Worm (Caenorhabditis elegans) whole organism, L4 larva: ENCODE results near the gene T23F2.2.
A peak's percentile ranks its signal among the peaks of the same experiment; 100 is the strongest.

Source experiments
- F10B5.3 ChIP-seq: sonication (generic microtip); optimal IDR thresholded peaks from 2 replicates; lab custom pipeline; 2016; ENCODE audit warnings: mild to moderate bottlenecking, missing genetic modification characterization, missing compliant biosample characterization
- F37D6.2 ChIP-seq: sonication (generic microtip); optimal IDR thresholded peaks from 2 replicates; lab custom pipeline; 2016; ENCODE audit warnings: mild to moderate bottlenecking, missing genetic modification characterization, missing compliant biosample characterization
- T20F7.1 ChIP-seq: fragments of 200-800 bp; sonication (Bioruptor generic); optimal IDR thresholded peaks from 2 replicates; lab custom pipeline; 2018; ENCODE audit warnings: mild to moderate bottlenecking, missing genetic modification characterization, missing compliant biosample characterization
- Y75B8A.6 ChIP-seq: fragments of 200-800 bp; sonication (Bioruptor generic); IDR thresholded peaks from 2 replicates; pipeline ENCODE4 v1.3.6; 2022; ENCODE audit warnings: missing genetic modification reagents, missing genetic modification characterization, missing compliant biosample characterization
- ZK546.5 ChIP-seq, 2 experiments: sonication (generic microtip); optimal IDR thresholded peaks; 2 replicates each; lab custom pipeline; 2017; ENCODE audit warnings: missing biosample characterization in 2 of 2, missing genetic modification characterization in 2 of 2
- aha-1 ChIP-seq: fragments of 150-350 bp; peaks from one replicate; lab custom pipeline; 2014; ENCODE audit warnings: missing biosample characterization, missing genetic modification characterization
- aly-2 ChIP-seq: sonication (generic microtip); optimal IDR thresholded peaks from 2 replicates; lab custom pipeline; 2018; ENCODE audit warnings: missing biosample characterization, missing genetic modification characterization
- attf-4 ChIP-seq: sonication (generic microtip); optimal IDR thresholded peaks from 3 replicates; lab custom pipeline; 2017; ENCODE audit warnings: missing biosample characterization, missing genetic modification characterization
- ceh-20 ChIP-seq: fragments of 200-800 bp; sonication (Bioruptor generic); IDR thresholded peaks from 2 replicates; pipeline ENCODE4 v1.3.6; 2022; ENCODE audit warnings: missing genetic modification reagents, missing genetic modification characterization, missing compliant biosample characterization
- ceh-32 ChIP-seq: sonication (generic microtip); optimal IDR thresholded peaks from 2 replicates; lab custom pipeline; 2016; ENCODE audit warnings: mild to moderate bottlenecking, missing genetic modification characterization, missing compliant biosample characterization; ENCODE audit not compliant: poor library complexity
- cey-2 ChIP-seq: sonication (generic microtip); optimal IDR thresholded peaks from 3 replicates; lab custom pipeline; 2017; ENCODE audit warnings: missing genetic modification characterization, mild to moderate bottlenecking, missing compliant biosample characterization, antibody characterized with exemption, borderline replicate concordance; ENCODE audit not compliant: insufficient read depth
- ctbp-1 ChIP-seq: fragments of 200-800 bp; sonication (Bioruptor generic); IDR thresholded peaks from 2 replicates; pipeline ENCODE4 v1.3.6; 2022; ENCODE audit warnings: missing genetic modification reagents, missing genetic modification characterization, missing compliant biosample characterization
- daf-12 ChIP-seq: fragments of 150-350 bp; optimal IDR thresholded peaks from 2 replicates; lab custom pipeline; 2014; ENCODE audit warnings: missing biosample characterization, missing genetic modification reagents, missing genetic modification characterization
- daf-16 ChIP-seq, 3 experiments: sonication (generic microtip); optimal IDR thresholded peaks; 2 replicates each; lab custom pipeline; 2016 to 2017; ENCODE audit warnings: missing genetic modification characterization in 3 of 3, missing genetic modification reagents in 3 of 3, mild to moderate bottlenecking in 2 of 3, missing compliant biosample characterization in 2 of 3, missing biosample characterization in 1 of 3, moderate library complexity in 1 of 3
- daf-19 ChIP-seq: fragments of 200-800 bp; sonication (Bioruptor generic); conservative IDR thresholded peaks from 2 replicates; pipeline ENCODE4 v1.3.6; 2022; ENCODE audit warnings: missing genetic modification characterization, missing compliant biosample characterization
- daf-8 ChIP-seq: fragments of 200-800 bp; sonication (Bioruptor generic); IDR thresholded peaks from 2 replicates; pipeline ENCODE4 v1.3.6; 2022; ENCODE audit warnings: missing genetic modification characterization, missing compliant biosample characterization
- dmd-6 ChIP-seq: fragments of 200-800 bp; sonication (Bioruptor generic); IDR thresholded peaks from 2 replicates; pipeline ENCODE4 v1.3.6; 2022; ENCODE audit warnings: missing genetic modification reagents, missing genetic modification characterization, missing compliant biosample characterization
- duxl-1 ChIP-seq: sonication (generic microtip); optimal IDR thresholded peaks from 2 replicates; lab custom pipeline; 2016; ENCODE audit warnings: mild to moderate bottlenecking, missing genetic modification characterization, moderate library complexity, missing compliant biosample characterization; ENCODE audit not compliant: poor library complexity
- dve-1 ChIP-seq: sonication (generic microtip); optimal IDR thresholded peaks from 2 replicates; lab custom pipeline; 2017; ENCODE audit warnings: antibody characterized with exemption, mild to moderate bottlenecking, missing genetic modification characterization, missing compliant biosample characterization; ENCODE audit not compliant: insufficient read depth
- egl-27 ChIP-seq: sonication (generic microtip); optimal IDR thresholded peaks from 3 replicates; lab custom pipeline; 2017; ENCODE audit warnings: missing biosample characterization, missing genetic modification reagents, missing genetic modification characterization
- hlh-11 ChIP-seq: fragments of 200-800 bp; sonication (Bioruptor generic); optimal IDR thresholded peaks from 2 replicates; lab custom pipeline; 2018; ENCODE audit warnings: mild to moderate bottlenecking, missing genetic modification characterization, missing compliant biosample characterization
- hlh-30 ChIP-seq: sonication (generic microtip); optimal IDR thresholded peaks from 2 replicates; lab custom pipeline; 2017; ENCODE audit warnings: antibody characterized with exemption, mild to moderate bottlenecking, missing genetic modification characterization, missing compliant biosample characterization; ENCODE audit not compliant: insufficient read depth
- jun-1 ChIP-seq: fragments of 150-350 bp; optimal IDR thresholded peaks from 2 replicates; lab custom pipeline; 2014; ENCODE audit warnings: missing biosample characterization, missing genetic modification reagents, missing genetic modification characterization
- lim-7 ChIP-seq: fragments of 200-800 bp; sonication (Bioruptor generic); IDR thresholded peaks from 2 replicates; pipeline ENCODE4 v1.3.6; 2022; ENCODE audit warnings: missing genetic modification characterization, missing compliant biosample characterization
- lin-39 ChIP-seq: fragments of 150-350 bp; optimal IDR thresholded peaks from 2 replicates; lab custom pipeline; 2014; ENCODE audit warnings: missing biosample characterization, missing genetic modification reagents, missing genetic modification characterization
- lsy-2 ChIP-seq, 2 experiments: fragments of 150-350 bp in 1 of 2; sonication (generic microtip) in 1 of 2; optimal IDR thresholded peaks; 2 replicates each; lab custom pipeline; 2014 to 2017; ENCODE audit warnings: missing biosample characterization in 2 of 2, missing genetic modification characterization in 2 of 2
- mdl-1 ChIP-seq, 2 experiments: fragments of 150-350 bp in 1 of 2; sonication (generic microtip) in 1 of 2; optimal IDR thresholded peaks; 2 replicates each; lab custom pipeline; 2014 to 2017; ENCODE audit warnings: missing biosample characterization in 2 of 2, missing genetic modification characterization in 2 of 2
- mdt-29 ChIP-seq: fragments of 200-800 bp; sonication (Bioruptor generic); IDR thresholded peaks from 2 replicates; pipeline ENCODE4 v1.3.6; 2022; ENCODE audit warnings: missing genetic modification reagents, missing genetic modification characterization, missing compliant biosample characterization
- mep-1 ChIP-seq: fragments of 150-350 bp; sonication (generic microtip); optimal IDR thresholded peaks from 3 replicates; lab custom pipeline; 2014; ENCODE audit warnings: missing biosample characterization, missing genetic modification characterization
- mes-2 ChIP-seq: sonication (generic microtip); optimal IDR thresholded peaks from 2 replicates; lab custom pipeline; 2016; ENCODE audit warnings: missing genotype, mild to moderate bottlenecking, missing genetic modification characterization, missing compliant biosample characterization; ENCODE audit not compliant: poor library complexity, severe bottlenecking
- nhr-10 ChIP-seq: fragments of 150-350 bp; optimal IDR thresholded peaks from 2 replicates; lab custom pipeline; 2014; ENCODE audit warnings: missing biosample characterization, missing genetic modification characterization
- nhr-11 ChIP-seq: fragments of 150-350 bp; optimal IDR thresholded peaks from 2 replicates; lab custom pipeline; 2014; ENCODE audit warnings: missing biosample characterization, missing genetic modification characterization
- nhr-111 ChIP-seq: fragments of 200-800 bp; sonication (Bioruptor generic); optimal IDR thresholded peaks from 2 replicates; lab custom pipeline; 2018; ENCODE audit warnings: mild to moderate bottlenecking, missing genetic modification characterization, missing compliant biosample characterization
- nhr-237 ChIP-seq: sonication (generic microtip); optimal IDR thresholded peaks from 2 replicates; lab custom pipeline; 2017; ENCODE audit warnings: missing biosample characterization, missing genetic modification characterization
- nhr-25 ChIP-seq: sonication (generic microtip); optimal IDR thresholded peaks from 2 replicates; lab custom pipeline; 2017; ENCODE audit warnings: missing genetic modification characterization, mild to moderate bottlenecking, missing compliant biosample characterization, antibody characterized with exemption, moderate library complexity, borderline replicate concordance; ENCODE audit not compliant: insufficient read depth
- nhr-28 ChIP-seq: fragments of 150-350 bp; optimal IDR thresholded peaks from 2 replicates; lab custom pipeline; 2014; ENCODE audit warnings: missing biosample characterization, missing genetic modification characterization
- nhr-41 ChIP-seq: fragments of 200-800 bp; sonication (Bioruptor generic); IDR thresholded peaks from 2 replicates; pipeline ENCODE4 v1.3.6; 2022; ENCODE audit warnings: missing genetic modification reagents, missing genetic modification characterization, missing compliant biosample characterization
- nhr-6 ChIP-seq: fragments of 150-350 bp; optimal IDR thresholded peaks from 2 replicates; lab custom pipeline; 2014; ENCODE audit warnings: missing biosample characterization, missing genetic modification characterization
- pqm-1 ChIP-seq: sonication (generic microtip); optimal IDR thresholded peaks from 2 replicates; lab custom pipeline; 2017; ENCODE audit warnings: missing biosample characterization, missing genetic modification characterization
- rbr-2 ChIP-seq: sonication (generic microtip); optimal IDR thresholded peaks from 2 replicates; lab custom pipeline; 2016; ENCODE audit warnings: missing genotype, missing genetic modification characterization, missing compliant biosample characterization
- skn-1 ChIP-seq: fragments of 150-350 bp; optimal IDR thresholded peaks from 2 replicates; lab custom pipeline; 2014; ENCODE audit warnings: missing biosample characterization, missing genetic modification characterization
- snpc-1.2 ChIP-seq: fragments of 200-800 bp; sonication (Bioruptor generic); IDR thresholded peaks from 2 replicates; pipeline ENCODE4 v1.3.6; 2022; ENCODE audit warnings: missing genetic modification reagents, missing genetic modification characterization, missing compliant biosample characterization
- snpc-4 ChIP-seq: fragments of 150-350 bp; optimal IDR thresholded peaks from 2 replicates; lab custom pipeline; 2014; ENCODE audit warnings: missing biosample characterization, missing genetic modification characterization
- tra-1 ChIP-seq: fragments of 200-800 bp; sonication (Bioruptor generic); IDR thresholded peaks from 2 replicates; pipeline ENCODE4 v1.3.6; 2022; ENCODE audit warnings: missing genetic modification reagents, missing genetic modification characterization, missing compliant biosample characterization
- unc-130 ChIP-seq: sonication (generic microtip); optimal IDR thresholded peaks from 2 replicates; lab custom pipeline; 2016; ENCODE audit warnings: missing genetic modification reagents, missing genetic modification characterization, missing compliant biosample characterization
- zip-2 ChIP-seq: fragments of 150-350 bp; optimal IDR thresholded peaks from 2 replicates; lab custom pipeline; 2014; ENCODE audit warnings: missing biosample characterization, missing genetic modification characterization

The T23F2.2 gene

ce11 chrX:5485284-5485927, 19.6 kb downstream of the T23F2.2 start (continued):
- TF ChIP-seq egl-27 (tag; lab: Kevin White, UChicago) (no peak), lin-39 (tag; lab: Kevin White, UChicago) (no peak), lim-7 (GFP tag; lab: Robert Waterston, UW) (peak; percentile 59), daf-16 (GFP tag; optimal IDR thresholded peaks at IDR 0.05; lab: Kevin White, UChicago) (peak in 1 of 2 experiments; percentile 52), daf-16 (tag; optimal IDR thresholded peaks at IDR 0.05; lab: Kevin White, UChicago) (peak; percentile 21), nhr-111 (no peak), cey-2 (tag; lab: Kevin White, UChicago) (no peak), ZK546.5 (tag; optimal IDR thresholded peaks at IDR 0.05; lab: Kevin White, UChicago) (no peak), daf-19 (no peak), nhr-11 (tag; lab: Kevin White, UChicago) (no peak), skn-1 (no peak), F37D6.2 (tag; lab: Kevin White, UChicago) (peak; percentile 16), nhr-25 (tag; lab: Kevin White, UChicago) (no peak), lsy-2 (tag; optimal IDR thresholded peaks at IDR 0.05; lab: Kevin White, UChicago) (peak in 1 of 2 experiments; percentile 2), F10B5.3 (tag; lab: Kevin White, UChicago) (no peak), T20F7.1 (peak; percentile 26), mdl-1 (tag; optimal IDR thresholded peaks at IDR 0.05; lab: Kevin White, UChicago) (peak in 1 of 2 experiments; percentile 10), daf-12 (no peak), nhr-237 (tag; lab: Kevin White, UChicago) (no peak)

ce11 chrX:5479876-5480580, 25.0 kb downstream of the T23F2.2 start:
- TF ChIP-seq mdt-29 (GFP tag; lab: Robert Waterston, UW), result no peak
- peak; percentile 35 for TF ChIP-seq mes-2 (tag; lab: Kevin White, UChicago)
- no peak for TF ChIP-seq mdl-1 (tag; optimal IDR thresholded peaks at IDR 0.05; lab: Kevin White, UChicago)
- no peak for TF ChIP-seq ctbp-1 (GFP tag; lab: Robert Waterston, UW)
- TF ChIP-seq ceh-20 (GFP tag; lab: Robert Waterston, UW), result no peak
- no peak for TF ChIP-seq aly-2 (tag; lab: Kevin White, UChicago)
- peak; percentile 45 for TF ChIP-seq dve-1
- no peak for TF ChIP-seq snpc-1.2 (GFP tag; lab: Robert Waterston, UW)
- no peak for TF ChIP-seq tra-1 (GFP tag; lab: Robert Waterston, UW)
- TF ChIP-seq duxl-1 (tag; lab: Kevin White, UChicago), result no peak
- TF ChIP-seq Y75B8A.6 (GFP tag; lab: Robert Waterston, UW), result no peak
- TF ChIP-seq rbr-2 (tag; lab: Kevin White, UChicago), result peak; percentile 14
- no peak for TF ChIP-seq nhr-10 (tag; lab: Kevin White, UChicago)
- TF ChIP-seq attf-4, result no peak
- TF ChIP-seq hlh-30, result peak; percentile 34
- no peak for TF ChIP-seq ceh-32 (tag; lab: Kevin White, UChicago)
- TF ChIP-seq nhr-41 (GFP tag; lab: Robert Waterston, UW), result no peak
- TF ChIP-seq daf-16 (GFP tag; optimal IDR thresholded peaks at IDR 0.05; lab: Kevin White, UChicago), result no peak
- TF ChIP-seq daf-16 (tag; optimal IDR thresholded peaks at IDR 0.05; lab: Kevin White, UChicago), result peak; percentile 80
- TF ChIP-seq lsy-2 (tag; optimal IDR thresholded peaks at IDR 0.05; lab: Kevin White, UChicago), result peak in 1 of 2 experiments; percentile 4
- peak; percentile 92 for TF ChIP-seq aha-1 (tag; lab: Kevin White, UChicago)
- TF ChIP-seq daf-8, result no peak
- no peak for TF ChIP-seq snpc-4 (tag; lab: Kevin White, UChicago)
- TF ChIP-seq jun-1, result peak; percentile 10
- TF ChIP-seq zip-2 (tag; lab: Kevin White, UChicago), result no peak
- TF ChIP-seq pqm-1 (tag; lab: Kevin White, UChicago), result peak; percentile 60
- peak; percentile 33 for TF ChIP-seq mep-1 (tag; lab: Kevin White, UChicago)
- no peak for TF ChIP-seq unc-130 (GFP tag; lab: Kevin White, UChicago)
- TF ChIP-seq dmd-6, result peak; percentile 58; the same call in 1 of the 2 replicates
- TF ChIP-seq hlh-11, result peak; percentile 49
- TF ChIP-seq nhr-6, result peak; percentile 53
- TF ChIP-seq nhr-28 (tag; lab: Kevin White, UChicago), result peak; percentile 46
